Fruit fly (Drosophila melanogaster) whole organism, prepupa: ENCODE measurements around the gene mthl5.

Source experiments
- Blimp-1 ChIP-seq: fragments of 200-800 bp; sonication (Bioruptor generic); optimal IDR thresholded peaks from 3 replicates; lab custom pipeline; 2017; ENCODE audit warnings: missing biosample characterization, missing genetic modification characterization, mild to moderate bottlenecking, moderate library complexity, missing genetic modification reagents
- CG10631 ChIP-seq: fragments of 200-800 bp; sonication (Bioruptor generic); optimal IDR thresholded peaks from 2 replicates; lab custom pipeline; 2016; ENCODE audit warnings: missing biosample characterization, missing genetic modification characterization
- CG10669 ChIP-seq: fragments of 200-800 bp; sonication (Bioruptor generic); optimal IDR thresholded peaks from 3 replicates; lab custom pipeline; 2018; ENCODE audit warnings: missing biosample characterization, mild to moderate bottlenecking, missing genetic modification characterization, moderate library complexity
- CG11762 ChIP-seq: fragments of 200-800 bp; sonication (Bioruptor generic); optimal IDR thresholded peaks from 3 replicates; lab custom pipeline; 2016; ENCODE audit warnings: missing biosample characterization, missing genetic modification characterization; ENCODE audit not compliant: insufficient read depth
- CG11902 ChIP-seq: fragments of 200-800 bp; sonication (Bioruptor generic); optimal IDR thresholded peaks from 3 replicates; lab custom pipeline; 2016; ENCODE audit warnings: missing biosample characterization, missing genetic modification characterization
- CG15336 ChIP-seq: fragments of 200-800 bp; sonication (Bioruptor generic); IDR thresholded peaks from 2 replicates; pipeline ENCODE4 v1.3.6; 2022; ENCODE audit warnings: missing biosample characterization, missing genetic modification characterization
- CG3032 ChIP-seq: fragments of 200-800 bp; optimal IDR thresholded peaks from 2 replicates; lab custom pipeline; 2019; ENCODE audit warnings: missing biosample characterization, mild to moderate bottlenecking, missing genetic modification characterization, moderate library complexity
- CG31627 ChIP-seq: fragments of 200-800 bp; sonication (Bioruptor generic); optimal IDR thresholded peaks from 3 replicates; lab custom pipeline; 2016; ENCODE audit warnings: missing biosample characterization, missing genetic modification characterization
- CG32006 ChIP-seq: fragments of 200-800 bp; sonication (Bioruptor generic); optimal IDR thresholded peaks from 3 replicates; lab custom pipeline; 2017; ENCODE audit warnings: missing biosample characterization, mild to moderate bottlenecking, missing genetic modification characterization
- CG34406 ChIP-seq: fragments of 200-800 bp; sonication (Bioruptor generic); optimal IDR thresholded peaks from 3 replicates; lab custom pipeline; 2016; ENCODE audit warnings: missing biosample characterization, missing genetic modification characterization
- CG3919 ChIP-seq: fragments of 200-800 bp; sonication (Bioruptor generic); optimal IDR thresholded peaks from 3 replicates; lab custom pipeline; 2016; ENCODE audit warnings: missing biosample characterization, missing genetic modification characterization
- CG4318 ChIP-seq: fragments of 200-800 bp; sonication (Bioruptor generic); optimal IDR thresholded peaks from 3 replicates; lab custom pipeline; 2017; ENCODE audit warnings: missing biosample characterization, mild to moderate bottlenecking, missing genetic modification characterization
- CG6163 ChIP-seq: fragments of 200-800 bp; sonication (Bioruptor generic); IDR thresholded peaks from 3 replicates; pipeline ENCODE4 v1.3.6; 2022; ENCODE audit warnings: missing biosample characterization, missing genetic modification characterization
- CG6276 ChIP-seq: fragments of 200-800 bp; sonication (Bioruptor generic); optimal IDR thresholded peaks from 2 replicates; lab custom pipeline; 2017; ENCODE audit warnings: missing biosample characterization, mild to moderate bottlenecking, missing genetic modification characterization
- CG6792 ChIP-seq: fragments of 200-800 bp; sonication (Bioruptor generic); optimal IDR thresholded peaks from 3 replicates; lab custom pipeline; 2016; ENCODE audit warnings: missing biosample characterization, missing genetic modification characterization
- CG6808 ChIP-seq: fragments of 200-800 bp; sonication (Bioruptor generic); optimal IDR thresholded peaks from 3 replicates; lab custom pipeline; 2017; ENCODE audit warnings: missing biosample characterization, missing genetic modification characterization, mild to moderate bottlenecking, moderate library complexity, missing genetic modification reagents
- CG6854 ChIP-seq: fragments of 200-800 bp; sonication (Bioruptor generic); optimal IDR thresholded peaks from 2 replicates; lab custom pipeline; 2017; ENCODE audit warnings: missing biosample characterization, mild to moderate bottlenecking, missing genetic modification characterization
- CG7368 ChIP-seq: fragments of 200-800 bp; sonication (Bioruptor generic); optimal IDR thresholded peaks from 3 replicates; lab custom pipeline; 2016; ENCODE audit warnings: missing biosample characterization, missing genetic modification characterization
- CG8119 ChIP-seq: fragments of 200-800 bp; sonication (Bioruptor generic); IDR thresholded peaks from 3 replicates; pipeline ENCODE4 v1.3.6; 2022; ENCODE audit warnings: missing biosample characterization, missing genetic modification characterization
- CG8319 ChIP-seq: fragments of 200-800 bp; sonication (Bioruptor generic); optimal IDR thresholded peaks from 3 replicates; lab custom pipeline; 2016; ENCODE audit warnings: missing biosample characterization, missing genetic modification characterization
- CG8632 ChIP-seq: fragments of 200-800 bp; sonication (Bioruptor generic); optimal IDR thresholded peaks from 3 replicates; lab custom pipeline; 2016; ENCODE audit warnings: missing biosample characterization, missing genetic modification characterization
- CG9139 ChIP-seq: fragments of 200-800 bp; sonication (Bioruptor generic); optimal IDR thresholded peaks from 3 replicates; lab custom pipeline; 2017; ENCODE audit warnings: missing biosample characterization, mild to moderate bottlenecking, missing genetic modification characterization
- Eip75B ChIP-seq: fragments of 200-800 bp; sonication (Bioruptor generic); optimal IDR thresholded peaks from 3 replicates; lab custom pipeline; 2016; ENCODE audit warnings: missing biosample characterization, missing genetic modification characterization
- Eip78C ChIP-seq: fragments of 200-800 bp; sonication (Bioruptor generic); peaks from one replicate; lab custom pipeline; 2016; ENCODE audit warnings: missing biosample characterization, missing genetic modification characterization
- Ets21C ChIP-seq: fragments of 200-800 bp; sonication (Bioruptor generic); optimal IDR thresholded peaks from 3 replicates; lab custom pipeline; 2016; ENCODE audit warnings: missing biosample characterization, missing genetic modification characterization
- Ets96B ChIP-seq: fragments of 200-800 bp; optimal IDR thresholded peaks from 2 replicates; lab custom pipeline; 2019; ENCODE audit warnings: missing biosample characterization, mild to moderate bottlenecking, missing genetic modification characterization, moderate library complexity
- Gug ChIP-seq: fragments of 200-800 bp; sonication (Bioruptor generic); IDR thresholded peaks from 2 replicates; pipeline ENCODE4 v1.3.6; 2022; ENCODE audit warnings: missing biosample characterization, missing genetic modification characterization
- Hr4 ChIP-seq: fragments of 200-800 bp; sonication (Bioruptor generic); optimal IDR thresholded peaks from 3 replicates; lab custom pipeline; 2016; ENCODE audit warnings: missing biosample characterization, missing genetic modification characterization
- Met ChIP-seq: fragments of 200-800 bp; sonication (Bioruptor generic); optimal IDR thresholded peaks from 3 replicates; lab custom pipeline; 2016; ENCODE audit warnings: missing biosample characterization, missing genetic modification characterization
- OdsH ChIP-seq: fragments of 200-800 bp; sonication (Bioruptor generic); optimal IDR thresholded peaks from 3 replicates; lab custom pipeline; 2016; ENCODE audit warnings: missing biosample characterization, missing genetic modification characterization
- Smox ChIP-seq: fragments of 200-800 bp; sonication (Bioruptor generic); optimal IDR thresholded peaks from 3 replicates; lab custom pipeline; 2016; ENCODE audit warnings: missing biosample characterization, missing genetic modification characterization
- Sox102F ChIP-seq: fragments of 200-800 bp; sonication (Bioruptor generic); optimal IDR thresholded peaks from 2 replicates; lab custom pipeline; 2016; ENCODE audit warnings: missing biosample characterization, mild to moderate bottlenecking, missing genetic modification characterization
- Sox14 ChIP-seq: fragments of 200-800 bp; sonication (Bioruptor generic); optimal IDR thresholded peaks from 3 replicates; lab custom pipeline; 2016; ENCODE audit warnings: missing biosample characterization, missing genetic modification characterization
- Sox15 ChIP-seq: fragments of 200-800 bp; sonication (Bioruptor generic); optimal IDR thresholded peaks from 3 replicates; lab custom pipeline; 2016; ENCODE audit warnings: missing biosample characterization, missing genetic modification characterization
- achi ChIP-seq: fragments of 200-800 bp; sonication (Bioruptor generic); optimal IDR thresholded peaks from 3 replicates; lab custom pipeline; 2016; ENCODE audit warnings: missing biosample characterization, missing genetic modification characterization
- acj6 ChIP-seq: fragments of 200-800 bp; sonication (Bioruptor generic); optimal IDR thresholded peaks from 3 replicates; lab custom pipeline; 2016; ENCODE audit warnings: missing biosample characterization, missing genetic modification characterization
- cyc ChIP-seq: fragments of 200-800 bp; sonication (Bioruptor generic); optimal IDR thresholded peaks from 3 replicates; lab custom pipeline; 2016; ENCODE audit warnings: missing biosample characterization, missing genetic modification characterization
- dac ChIP-seq: fragments of 200-800 bp; sonication (Bioruptor generic); optimal IDR thresholded peaks from 2 replicates; lab custom pipeline; 2017; ENCODE audit warnings: missing biosample characterization, mild to moderate bottlenecking, missing genetic modification characterization
- dsx ChIP-seq: fragments of 200-800 bp; optimal IDR thresholded peaks from 3 replicates; lab custom pipeline; 2019; ENCODE audit warnings: missing biosample characterization, mild to moderate bottlenecking, missing genetic modification characterization, moderate library complexity; ENCODE audit not compliant: poor library complexity, severe bottlenecking
- eg ChIP-seq: fragments of 200-800 bp; sonication (Bioruptor generic); IDR thresholded peaks from 3 replicates; pipeline ENCODE4 v1.3.6; 2022; ENCODE audit warnings: missing biosample characterization, missing genetic modification characterization
- fd59A ChIP-seq: fragments of 200-800 bp; sonication (Bioruptor generic); optimal IDR thresholded peaks from 2 replicates; lab custom pipeline; 2017; ENCODE audit warnings: missing biosample characterization, mild to moderate bottlenecking, missing genetic modification characterization, missing genetic modification reagents
- fkh ChIP-seq: fragments of 200-800 bp; sonication (Bioruptor generic); optimal IDR thresholded peaks from 3 replicates; lab custom pipeline; 2017; ENCODE audit warnings: missing biosample characterization, mild to moderate bottlenecking, missing genetic modification characterization, moderate library complexity
- lz ChIP-seq: fragments of 200-800 bp; sonication (Bioruptor generic); optimal IDR thresholded peaks from 3 replicates; lab custom pipeline; 2016; ENCODE audit warnings: missing biosample characterization, missing genetic modification characterization
- net ChIP-seq: fragments of 200-800 bp; sonication (Bioruptor generic); optimal IDR thresholded peaks from 3 replicates; lab custom pipeline; 2016; ENCODE audit warnings: missing biosample characterization, missing genetic modification characterization
- pdm3 ChIP-seq: fragments of 200-800 bp; sonication (Bioruptor generic); optimal IDR thresholded peaks from 3 replicates; lab custom pipeline; 2016; ENCODE audit warnings: missing biosample characterization, missing genetic modification characterization
- salr ChIP-seq, 2 experiments: fragments of 200-800 bp; sonication (Bioruptor generic); optimal IDR thresholded peaks; 3 replicates each; lab custom pipeline; 2016 to 2018; ENCODE audit warnings: missing biosample characterization in 2 of 2, missing genetic modification characterization in 2 of 2, mild to moderate bottlenecking in 1 of 2
- ss ChIP-seq, 2 experiments: fragments of 200-800 bp; sonication (Bioruptor generic); optimal IDR thresholded peaks; 2 replicates in 1 of 2; 3 replicates in 1 of 2; lab custom pipeline; 2017 to 2018; ENCODE audit warnings: mild to moderate bottlenecking in 2 of 2, missing biosample characterization in 2 of 2, missing genetic modification characterization in 2 of 2, moderate library complexity in 1 of 2
- topi ChIP-seq: fragments of 200-800 bp; sonication (Bioruptor generic); optimal IDR thresholded peaks from 3 replicates; lab custom pipeline; 2016; ENCODE audit warnings: missing biosample characterization, missing genetic modification characterization
- vri ChIP-seq: fragments of 200-800 bp; sonication (Bioruptor generic); optimal IDR thresholded peaks from 3 replicates; lab custom pipeline; 2016; ENCODE audit warnings: missing biosample characterization, mild to moderate bottlenecking, missing genetic modification characterization

mthl5 gene

DNA sequence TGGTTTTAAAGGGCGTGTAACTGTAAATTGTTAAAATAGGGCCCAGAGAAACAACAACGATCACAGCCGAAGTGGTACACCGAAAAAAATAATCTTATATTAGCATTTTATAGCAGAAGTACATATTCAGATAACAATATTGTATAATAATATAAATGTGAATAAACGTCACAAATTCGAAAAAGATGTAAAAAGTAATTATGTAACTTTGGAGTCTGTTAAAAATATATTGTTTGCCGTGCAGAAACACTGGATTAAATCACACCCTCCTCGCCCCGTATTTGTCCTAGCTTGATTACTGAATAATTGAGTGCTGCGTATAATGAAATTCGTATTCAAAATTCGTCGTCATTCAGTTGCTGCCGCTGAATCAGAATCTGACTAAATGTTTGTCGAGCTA lies 31.8 kb downstream of the mthl5 start (continued):
- TF ChIP-seq cyc (GFP tag; lab: Kevin White, UChicago) (no peak), OdsH (GFP tag; lab: Kevin White, UChicago) (peak; percentile 26), CG6808 (GFP tag; lab: Kevin White, UChicago) (no peak), CG6792 (GFP tag; lab: Kevin White, UChicago) (no peak), fkh (no peak), CG10631 (GFP tag; lab: Kevin White, UChicago) (no peak), Blimp-1 (no peak), Sox14 (GFP tag; lab: Kevin White, UChicago) (no peak), dac (GFP tag; lab: Kevin White, UChicago) (no peak), pdm3 (GFP tag; lab: Kevin White, UChicago) (no peak), Hr4 (peak; percentile 22)

DNA sequence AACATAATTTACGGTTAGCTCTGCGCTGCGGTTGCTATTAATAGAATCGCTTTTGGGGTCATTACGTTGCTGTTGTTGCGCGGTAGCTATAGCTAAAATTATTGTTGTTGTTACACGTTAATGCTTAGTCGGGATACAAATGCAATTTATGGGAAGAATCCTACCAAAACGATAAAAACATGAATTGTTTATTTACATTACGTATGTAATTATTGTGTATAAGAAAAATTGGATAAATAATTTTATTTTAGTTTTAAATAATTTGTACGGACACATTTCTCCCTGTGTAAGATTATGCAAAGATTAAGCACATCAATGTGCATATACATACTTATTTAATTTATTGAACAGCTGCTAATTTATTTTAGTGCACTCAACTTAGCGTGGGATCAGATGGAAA lies 35.0 kb downstream of the mthl5 start:
- TF ChIP-seq Ets21C (GFP tag; lab: Kevin White, UChicago) (no peak), CG6276 (GFP tag; lab: Kevin White, UChicago) (no peak), CG7368 (GFP tag; lab: Kevin White, UChicago) (no peak), CG4318 (GFP tag; lab: Kevin White, UChicago) (peak; percentile 17), CG11902 (GFP tag; lab: Kevin White, UChicago) (no peak), Eip75B (GFP tag; lab: Kevin White, UChicago) (no peak), Smox (GFP tag; lab: Kevin White, UChicago) (no peak), CG10669 (no peak), ss (GFP tag; optimal IDR thresholded peaks at IDR 0.05; lab: Kevin White, UChicago) (no peak), pdm3 (GFP tag; lab: Kevin White, UChicago) (no peak), net (GFP tag; lab: Kevin White, UChicago) (no peak), CG8119 (peak; percentile 25; the same call in 1 of the 3 replicates), achi (peak; percentile 7), CG6854 (GFP tag; lab: Kevin White, UChicago) (no peak), Sox14 (GFP tag; lab: Kevin White, UChicago) (no peak), eg (0 out of 3 replicates have a peak, but pooled peaks have one; percentile 35), Met (GFP tag; lab: Kevin White, UChicago) (no peak), cyc (GFP tag; lab: Kevin White, UChicago) (no peak), CG6163 (GFP tag; lab: Robert Waterston, UW) (no peak), Hr4 (no peak), Sox15 (no peak), Gug (GFP tag; lab: Robert Waterston, UW) (no peak), CG31627 (GFP tag; lab: Kevin White, UChicago) (no peak), CG34406 (GFP tag; lab: Kevin White, UChicago) (no peak), vri (GFP tag; lab: Kevin White, UChicago) (no peak), CG8319 (GFP tag; lab: Kevin White, UChicago) (no peak), CG6808 (GFP tag; lab: Kevin White, UChicago) (no peak), CG3919 (GFP tag; lab: Kevin White, UChicago) (no peak), CG32006 (GFP tag; lab: Kevin White, UChicago) (peak; percentile 22), CG15336 (GFP tag; lab: Robert Waterston, UW) (peak; percentile 59), acj6 (GFP tag; lab: Kevin White, UChicago) (no peak), CG9139 (GFP tag; lab: Kevin White, UChicago) (no peak), topi (GFP tag; lab: Kevin White, UChicago) (no peak), dsx (GFP tag; lab: Kevin White, UChicago) (no peak), OdsH (GFP tag; lab: Kevin White, UChicago) (no peak), Eip78C (no peak), CG3032 (tag; lab: Kevin White, UChicago) (no peak), Blimp-1 (no peak), CG11762 (peak; percentile 11), fkh (no peak), CG8632 (GFP tag; lab: Kevin White, UChicago) (no peak), CG10631 (GFP tag; lab: Kevin White, UChicago) (peak; percentile 13), Ets96B (no peak), fd59A (GFP tag; lab: Kevin White, UChicago) (no peak), salr (GFP tag; optimal IDR thresholded peaks at IDR 0.05; lab: Kevin White, UChicago) (no peak), Sox102F (GFP tag; lab: Kevin White, UChicago) (no peak), lz (GFP tag; lab: Kevin White, UChicago) (no peak)
